Worm (Caenorhabditis elegans) whole organism, young adult: ENCODE results near the gene ftn-1.

Experiments
- B0035.1 ChIP-seq: sonication (generic microtip); optimal IDR thresholded peaks from 2 replicates; lab custom pipeline; 2016; ENCODE audit warnings: missing genetic modification characterization, mild to moderate bottlenecking, missing compliant biosample characterization, missing genotype, missing genetic modification reagents
- B0336.3 ChIP-seq: fragments of 200-800 bp; sonication (Bioruptor generic); IDR thresholded peaks from 2 replicates; pipeline ENCODE4 v1.3.6; 2022; ENCODE audit warnings: missing genetic modification characterization, missing compliant biosample characterization
- D2030.7 ChIP-seq: fragments of 200-800 bp; sonication (Bioruptor generic); IDR thresholded peaks from 2 replicates; pipeline ENCODE4 v1.3.6; 2022; ENCODE audit warnings: missing genetic modification reagents, missing genetic modification characterization, missing compliant biosample characterization
- F23B12.7 ChIP-seq: sonication (generic microtip); optimal IDR thresholded peaks from 2 replicates; lab custom pipeline; 2017; ENCODE audit warnings: missing genetic modification characterization, mild to moderate bottlenecking, missing compliant biosample characterization, antibody characterized with exemption, moderate library complexity; ENCODE audit not compliant: insufficient read depth
- F39B2.1 ChIP-seq: fragments of 200-800 bp; sonication (Bioruptor generic); IDR thresholded peaks from 2 replicates; pipeline ENCODE4 v1.3.6; 2022; ENCODE audit warnings: missing genetic modification reagents, missing genetic modification characterization, missing compliant biosample characterization
- F52B5.7 ChIP-seq: sonication (generic microtip); optimal IDR thresholded peaks from 2 replicates; lab custom pipeline; 2016; ENCODE audit warnings: mild to moderate bottlenecking, missing genetic modification characterization, missing compliant biosample characterization
- F57C9.4 ChIP-seq: sonication (generic microtip); optimal IDR thresholded peaks from 2 replicates; lab custom pipeline; 2017; ENCODE audit warnings: mild to moderate bottlenecking, missing genetic modification characterization, missing compliant biosample characterization
- K11D2.4 ChIP-seq: fragments of 200-800 bp; sonication (Bioruptor generic); IDR thresholded peaks from 2 replicates; pipeline ENCODE4 v1.3.6; 2022; ENCODE audit warnings: missing genetic modification reagents, missing genetic modification characterization, missing compliant biosample characterization
- ZK185.1 ChIP-seq: sonication (generic microtip); optimal IDR thresholded peaks from 2 replicates; lab custom pipeline; 2016; ENCODE audit warnings: mild to moderate bottlenecking, missing genetic modification characterization, missing compliant biosample characterization; ENCODE audit not compliant: poor library complexity, severe bottlenecking
- ama-1 ChIP-seq, 3 experiments: fragments of 150-350 bp in 1 of 3; sonication (generic microtip) in 2 of 3; optimal IDR thresholded peaks; 2 replicates each; lab custom pipeline; 2014 to 2018; ENCODE audit warnings: missing biosample characterization in 2 of 3, missing genetic modification characterization in 2 of 3, missing genetic modification reagents in 2 of 3
- aptf-2 ChIP-seq: fragments of 200-800 bp; sonication (Bioruptor generic); conservative IDR thresholded peaks from 2 replicates; pipeline ENCODE4 v1.3.6; 2022; ENCODE audit warnings: missing genetic modification reagents, missing genetic modification characterization, missing compliant biosample characterization
- attf-3 ChIP-seq: fragments of 200-800 bp; sonication (Bioruptor generic); conservative IDR thresholded peaks from 2 replicates; pipeline ENCODE4 v1.3.6; 2022; ENCODE audit warnings: missing genetic modification reagents, missing genetic modification characterization, missing compliant biosample characterization
- attf-5 ChIP-seq: fragments of 200-800 bp; sonication (Bioruptor generic); optimal IDR thresholded peaks from 2 replicates; lab custom pipeline; 2018; ENCODE audit warnings: mild to moderate bottlenecking, missing genetic modification characterization, missing compliant biosample characterization
- bed-1 ChIP-seq: fragments of 200-800 bp; sonication (Bioruptor generic); IDR thresholded peaks from 2 replicates; pipeline ENCODE4 v1.3.6; 2022; ENCODE audit warnings: missing genetic modification reagents, missing genetic modification characterization, missing compliant biosample characterization
- bed-2 ChIP-seq: fragments of 200-800 bp; sonication (Bioruptor generic); IDR thresholded peaks from 2 replicates; pipeline ENCODE4 v1.3.6; 2022; ENCODE audit warnings: missing genetic modification reagents, missing genetic modification characterization, missing compliant biosample characterization
- ceh-27 ChIP-seq: fragments of 200-800 bp; sonication (Bioruptor generic); optimal IDR thresholded peaks from 2 replicates; lab custom pipeline; 2018; ENCODE audit warnings: mild to moderate bottlenecking, missing genetic modification characterization, moderate library complexity, missing compliant biosample characterization
- ceh-91 ChIP-seq: fragments of 200-800 bp; sonication (Bioruptor generic); IDR thresholded peaks from 2 replicates; pipeline ENCODE4 v1.3.6; 2022; ENCODE audit warnings: missing genetic modification reagents, missing genetic modification characterization, missing compliant biosample characterization
- die-1 ChIP-seq: sonication (generic microtip); optimal IDR thresholded peaks from 2 replicates; lab custom pipeline; 2016; ENCODE audit warnings: missing genotype, mild to moderate bottlenecking, missing genetic modification characterization, missing compliant biosample characterization
- dox-1 ChIP-seq: fragments of 200-800 bp; sonication (Bioruptor generic); IDR thresholded peaks from 2 replicates; pipeline ENCODE4 v1.3.6; 2022; ENCODE audit warnings: missing genetic modification reagents, missing genetic modification characterization, missing compliant biosample characterization
- dpl-1 ChIP-seq: fragments of 150-350 bp; optimal IDR thresholded peaks from 2 replicates; lab custom pipeline; 2014; ENCODE audit warnings: missing biosample characterization, missing genetic modification reagents, missing genetic modification characterization
- efl-1 ChIP-seq: fragments of 150-350 bp; optimal IDR thresholded peaks from 2 replicates; lab custom pipeline; 2014; ENCODE audit warnings: missing biosample characterization, missing genetic modification reagents, missing genetic modification characterization
- ekl-4 ChIP-seq: fragments of 200-800 bp; sonication (Bioruptor generic); IDR thresholded peaks from 2 replicates; pipeline ENCODE4 v1.3.6; 2022; ENCODE audit warnings: missing genetic modification reagents, missing genetic modification characterization, missing compliant biosample characterization
- hlh-12 ChIP-seq: sonication (generic microtip); optimal IDR thresholded peaks from 2 replicates; lab custom pipeline; 2016; ENCODE audit warnings: missing genetic modification characterization, missing compliant biosample characterization
- hmg-20 ChIP-seq: fragments of 200-800 bp; sonication (Bioruptor generic); IDR thresholded peaks from 2 replicates; pipeline ENCODE4 v1.3.6; 2022; ENCODE audit warnings: missing genetic modification reagents, missing genetic modification characterization, missing compliant biosample characterization
- let-607 ChIP-seq, 2 experiments: fragments of 200-800 bp in 1 of 2; sonication (Bioruptor generic) in 1 of 2; sonication (generic microtip) in 1 of 2; optimal IDR thresholded peaks; 2 replicates each; lab custom pipeline; 2016 to 2018; ENCODE audit warnings: mild to moderate bottlenecking in 2 of 2, missing compliant biosample characterization in 2 of 2, missing genetic modification characterization in 2 of 2, moderate library complexity in 2 of 2, missing genotype in 1 of 2
- lin-35 ChIP-seq, 3 experiments: fragments of 150-350 bp in 2 of 3; sonication (generic microtip) in 1 of 3; optimal IDR thresholded peaks; 2 replicates each; lab custom pipeline; 2014 to 2018; ENCODE audit warnings: missing biosample characterization in 3 of 3, missing genetic modification characterization in 3 of 3, missing genetic modification reagents in 3 of 3
- lin-40 ChIP-seq: sonication (generic microtip); optimal IDR thresholded peaks from 2 replicates; lab custom pipeline; 2016; ENCODE audit warnings: missing genetic modification characterization, mild to moderate bottlenecking, missing compliant biosample characterization, missing genotype, missing genetic modification reagents
- lin-54 ChIP-seq: fragments of 200-800 bp; sonication (Bioruptor generic); optimal IDR thresholded peaks from 2 replicates; lab custom pipeline; 2018; ENCODE audit warnings: mild to moderate bottlenecking, missing genetic modification characterization, missing compliant biosample characterization
- madf-6 ChIP-seq: fragments of 200-800 bp; sonication (Bioruptor generic); IDR thresholded peaks from 2 replicates; pipeline ENCODE4 v1.3.6; 2022; ENCODE audit warnings: missing genetic modification reagents, missing genetic modification characterization, missing compliant biosample characterization
- mcd-1 ChIP-seq: fragments of 200-800 bp; sonication (Bioruptor generic); IDR thresholded peaks from 2 replicates; pipeline ENCODE4 v1.3.6; 2022; ENCODE audit warnings: missing genetic modification reagents, missing genetic modification characterization, missing compliant biosample characterization
- mel-28 ChIP-seq: sonication (generic microtip); optimal IDR thresholded peaks from 2 replicates; lab custom pipeline; 2016; ENCODE audit warnings: borderline replicate concordance, mild to moderate bottlenecking, missing genetic modification characterization, missing compliant biosample characterization
- mes-4 ChIP-seq: sonication (generic microtip); optimal IDR thresholded peaks from 2 replicates; lab custom pipeline; 2016; ENCODE audit warnings: missing genotype, missing genetic modification characterization, missing compliant biosample characterization
- nfya-1 ChIP-seq: sonication (generic microtip); optimal IDR thresholded peaks from 2 replicates; lab custom pipeline; 2017; ENCODE audit warnings: antibody characterized with exemption, missing compliant biosample characterization, missing genetic modification characterization, borderline replicate concordance; ENCODE audit not compliant: insufficient read depth
- nhr-120 ChIP-seq: fragments of 200-800 bp; sonication (Bioruptor generic); IDR thresholded peaks from 2 replicates; pipeline ENCODE4 v1.3.6; 2022; ENCODE audit warnings: missing genetic modification characterization, missing compliant biosample characterization
- nhr-80 ChIP-seq: sonication (generic microtip); optimal IDR thresholded peaks from 2 replicates; lab custom pipeline; 2016; ENCODE audit warnings: missing genetic modification characterization, missing compliant biosample characterization
- pha-4 ChIP-seq: fragments of 150-350 bp; sonication (generic microtip); optimal IDR thresholded peaks from 2 replicates; lab custom pipeline; 2014; ENCODE audit warnings: missing biosample characterization, missing genetic modification reagents, missing genetic modification characterization
- rpc-1 ChIP-seq, 2 experiments: fragments of 150-350 bp in 1 of 2; sonication (generic microtip) in 1 of 2; optimal IDR thresholded peaks; 2 replicates each; lab custom pipeline; 2014 to 2018; ENCODE audit warnings: missing biosample characterization in 1 of 2, missing genetic modification characterization in 1 of 2, missing genetic modification reagents in 1 of 2, missing genotype in 1 of 2
- snpc-1.1 ChIP-seq: sonication (generic microtip); optimal IDR thresholded peaks from 2 replicates; lab custom pipeline; 2017; ENCODE audit warnings: missing genetic modification characterization, mild to moderate bottlenecking, missing compliant biosample characterization, antibody characterized with exemption, moderate library complexity, missing genotype, missing genetic modification reagents; ENCODE audit not compliant: insufficient read depth
- snpc-3.4 ChIP-seq: sonication (generic microtip); optimal IDR thresholded peaks from 2 replicates; lab custom pipeline; 2017; ENCODE audit warnings: missing genetic modification characterization, mild to moderate bottlenecking, missing compliant biosample characterization, antibody characterized with exemption, moderate library complexity, missing genotype, missing genetic modification reagents
- snpc-4 ChIP-seq, 5 experiments: fragments of 150-350 bp in 1 of 5; sonication (generic microtip) in 4 of 5; optimal IDR thresholded peaks; 2 replicates each; lab custom pipeline; 2014 to 2018; ENCODE audit warnings: missing genetic modification characterization in 5 of 5, missing biosample characterization in 3 of 5, antibody characterized with exemption in 2 of 5, mild to moderate bottlenecking in 2 of 5, missing compliant biosample characterization in 2 of 5, missing genotype in 2 of 5, moderate library complexity in 2 of 5, missing genetic modification reagents in 1 of 5
- ztf-18 ChIP-seq: sonication (generic microtip); optimal IDR thresholded peaks from 2 replicates; lab custom pipeline; 2016; ENCODE audit warnings: missing genotype, mild to moderate bottlenecking, missing genetic modification characterization, missing compliant biosample characterization
- ztf-22 ChIP-seq: fragments of 200-800 bp; sonication (Bioruptor generic); optimal IDR thresholded peaks from 2 replicates; lab custom pipeline; 2018; ENCODE audit warnings: mild to moderate bottlenecking, missing genetic modification characterization, moderate library complexity, missing compliant biosample characterization
- ztf-25 ChIP-seq: fragments of 200-800 bp; sonication (Bioruptor generic); IDR thresholded peaks from 2 replicates; pipeline ENCODE4 v1.3.6; 2022; ENCODE audit warnings: missing genetic modification reagents, missing genetic modification characterization, missing compliant biosample characterization
- ztf-6 ChIP-seq: fragments of 200-800 bp; sonication (Bioruptor generic); IDR thresholded peaks from 2 replicates; pipeline ENCODE4 v1.3.6; 2022; ENCODE audit warnings: missing genetic modification reagents, missing genetic modification characterization, missing compliant biosample characterization

ftn-1 gene

DNA sequence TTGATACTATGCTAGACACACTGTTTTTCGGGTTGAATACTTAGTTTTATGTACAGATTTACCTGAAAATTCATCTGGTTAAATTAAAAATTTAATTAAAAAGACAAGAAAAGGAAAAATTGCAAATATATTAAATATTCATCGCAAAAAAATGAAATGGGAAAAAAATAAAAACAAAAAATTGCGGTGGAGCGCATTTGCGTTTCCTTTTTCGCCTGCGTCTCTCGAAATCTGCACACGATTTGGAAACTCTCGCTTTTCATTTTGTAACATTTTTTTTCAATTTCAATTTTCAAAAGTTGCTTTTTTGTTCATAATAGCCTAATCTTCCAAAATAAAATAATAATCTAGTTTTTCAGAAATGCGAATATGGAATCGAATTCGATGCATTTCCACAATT is 40.3 kb upstream of the ftn-1 start, which contains the start of the genes F19F10.11 and C50E3.5 (continued):
- no peak for TF ChIP-seq let-607 (tag; optimal IDR thresholded peaks at IDR 0.05; lab: Kevin White, UChicago)
- TF ChIP-seq ceh-27 (GFP tag; lab: Kevin White, UChicago) = no peak
- peak; percentile 29 for TF ChIP-seq ztf-18 (tag; lab: Kevin White, UChicago)
- no peak for TF ChIP-seq K11D2.4 (GFP tag; lab: Robert Waterston, UW)
- TF ChIP-seq mel-28 (tag; lab: Kevin White, UChicago) = no peak
- no peak for TF ChIP-seq ztf-6 (GFP tag; lab: Robert Waterston, UW)
- TF ChIP-seq aptf-2 (GFP tag; lab: Robert Waterston, UW) = no peak
- no peak for TF ChIP-seq ekl-4
- no peak for TF ChIP-seq bed-2 (GFP tag; lab: Robert Waterston, UW)
- TF ChIP-seq lin-54 (GFP tag; lab: Kevin White, UChicago) = peak; percentile 30
- peak; percentile 35 for TF ChIP-seq snpc-3.4 (tag; lab: Kevin White, UChicago)
- TF ChIP-seq snpc-1.1 (tag; lab: Kevin White, UChicago) = peak; percentile 12
- peak in 1 of 3 experiments; percentile 50 for TF ChIP-seq lin-35 (GFP tag; optimal IDR thresholded peaks at IDR 0.05; lab: Kevin White, UChicago)
- TF ChIP-seq ztf-25 (GFP tag; lab: Robert Waterston, UW) = no peak
- no peak for TF ChIP-seq hlh-12
- TF ChIP-seq pha-4 (tag; lab: Kevin White, UChicago) = no peak
- 0 out of 2 replicates have a peak, but pooled peaks have one; percentile 27 for TF ChIP-seq dox-1
- no peak for TF ChIP-seq nhr-80 (tag; lab: Kevin White, UChicago)
- no peak for TF ChIP-seq B0336.3 (GFP tag; lab: Robert Waterston, UW)
- peak; percentile 91 for TF ChIP-seq attf-5
- TF ChIP-seq ceh-91 (GFP tag; lab: Robert Waterston, UW) = no peak
- peak; percentile 95 for TF ChIP-seq mcd-1 (GFP tag; lab: Robert Waterston, UW)
- no peak for TF ChIP-seq nfya-1 (tag; lab: Kevin White, UChicago)
- TF ChIP-seq ZK185.1 (tag; lab: Kevin White, UChicago) = no peak
- TF ChIP-seq die-1 = no peak
- peak; percentile 60 for TF ChIP-seq madf-6
- TF ChIP-seq hmg-20 (GFP tag; lab: Robert Waterston, UW) = no peak
- no peak for TF ChIP-seq dpl-1 (GFP tag; lab: Kevin White, UChicago)
- peak; percentile 45 for TF ChIP-seq F23B12.7 (tag; lab: Kevin White, UChicago)
- TF ChIP-seq bed-1 = no peak
- TF ChIP-seq ztf-22 = no peak
- TF ChIP-seq snpc-4 (GFP tag; optimal IDR thresholded peaks at IDR 0.05; lab: Kevin White, UChicago) = no peak
- TF ChIP-seq snpc-4 (tag; optimal IDR thresholded peaks at IDR 0.05; lab: Kevin White, UChicago) = peak in 3 of 4 experiments; percentile 12 to 34 (median 18)
- no peak for TF ChIP-seq D2030.7

DNA sequence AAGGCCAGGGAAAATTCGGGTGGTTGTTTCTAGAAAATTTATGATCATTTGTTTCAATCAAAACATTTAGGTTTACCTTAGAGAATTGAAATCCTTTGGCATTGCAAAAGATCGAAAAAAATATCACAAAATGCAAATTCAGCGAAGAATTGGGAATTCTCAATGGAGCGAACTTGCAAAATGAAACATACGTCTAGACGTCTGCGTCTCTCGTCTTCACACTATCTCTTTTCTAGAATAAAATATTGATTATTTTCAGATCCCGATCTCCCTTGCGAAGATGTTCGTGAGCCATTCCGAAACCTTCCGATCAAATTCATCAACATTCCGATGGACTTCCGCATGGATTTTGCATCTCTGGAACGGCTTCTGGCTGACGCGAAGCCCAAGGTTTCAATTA is 33.0 kb upstream of the ftn-1 start, which contains the start of gene ets-6:
Gene ets-6, minus strand, starts transcription at position 169 of the 400 bp plus-strand sequence.
- TF ChIP-seq ztf-6 (GFP tag; lab: Robert Waterston, UW) (no peak), nhr-120 (GFP tag; lab: Robert Waterston, UW) (no peak), rpc-1 (optimal IDR thresholded peaks at IDR 0.05; lab: Kevin White, UChicago) (no peak), rpc-1 (tag; optimal IDR thresholded peaks at IDR 0.05; lab: Kevin White, UChicago) (no peak), B0035.1 (tag; lab: Kevin White, UChicago) (no peak), ztf-22 (no peak), B0336.3 (GFP tag; lab: Robert Waterston, UW) (0 out of 2 replicates have a peak, but pooled peaks have one; percentile 10), snpc-4 (GFP tag; optimal IDR thresholded peaks at IDR 0.05; lab: Kevin White, UChicago) (no peak), snpc-4 (tag; optimal IDR thresholded peaks at IDR 0.05; lab: Kevin White, UChicago) (no peak), ztf-18 (tag; lab: Kevin White, UChicago) (peak; percentile 65), lin-40 (tag; lab: Kevin White, UChicago) (peak; percentile 21), mcd-1 (GFP tag; lab: Robert Waterston, UW) (peak; percentile 93), F57C9.4 (tag; lab: Kevin White, UChicago) (no peak), madf-6 (peak; percentile 45; the same call in 1 of the 2 replicates), ekl-4 (peak; percentile 25; the same call in 1 of the 2 replicates), efl-1 (GFP tag; lab: Kevin White, UChicago) (peak; percentile 10), F52B5.7 (tag; lab: Kevin White, UChicago) (no peak), mes-4 (no peak), attf-3 (no peak), D2030.7 (peak; percentile 34; the same call in 1 of the 2 replicates), F39B2.1 (GFP tag; lab: Robert Waterston, UW) (no peak), ama-1 (optimal IDR thresholded peaks at IDR 0.05; lab: Kevin White, UChicago) (no peak), ama-1 (GFP tag; optimal IDR thresholded peaks at IDR 0.05; lab: Kevin White, UChicago) (no peak), snpc-3.4 (tag; lab: Kevin White, UChicago) (peak; percentile 17)
